Fruit fly (Drosophila melanogaster) whole organism, adult: ENCODE measurements around the gene CG14107.

Source experiments
- CG11617 ChIP-seq: fragments of 200-800 bp; sonication (Bioruptor generic); optimal IDR thresholded peaks from 2 replicates; lab custom pipeline; 2017; ENCODE audit warnings: mild to moderate bottlenecking, missing biosample characterization, missing genetic modification reagents, missing genetic modification characterization
- CG12768 ChIP-seq: fragments of 200-800 bp; sonication (Bioruptor generic); optimal IDR thresholded peaks from 2 replicates; lab custom pipeline; 2017; ENCODE audit warnings: missing biosample characterization, missing genetic modification characterization, mild to moderate bottlenecking, moderate library complexity, missing genetic modification reagents
- CG14711 ChIP-seq: fragments of 200-800 bp; sonication (Bioruptor generic); optimal IDR thresholded peaks from 2 replicates; lab custom pipeline; 2018; ENCODE audit warnings: missing biosample characterization, mild to moderate bottlenecking, missing genetic modification characterization, moderate library complexity
- CG1620 ChIP-seq: fragments of 200-800 bp; sonication (Bioruptor generic); optimal IDR thresholded peaks from 2 replicates; lab custom pipeline; 2016; ENCODE audit warnings: missing biosample characterization, missing genetic modification characterization
- CG33017 ChIP-seq: fragments of 200-800 bp; sonication (Bioruptor generic); optimal IDR thresholded peaks from 2 replicates; lab custom pipeline; 2018; ENCODE audit warnings: missing biosample characterization, mild to moderate bottlenecking, missing genetic modification characterization, moderate library complexity
- CG5204 ChIP-seq: fragments of 200-800 bp; sonication (Bioruptor generic); optimal IDR thresholded peaks from 2 replicates; lab custom pipeline; 2016; ENCODE audit warnings: missing biosample characterization, missing genetic modification characterization
- CG7045 ChIP-seq: fragments of 200-800 bp; sonication (Bioruptor generic); optimal IDR thresholded peaks from 2 replicates; lab custom pipeline; 2017; ENCODE audit warnings: missing biosample characterization, mild to moderate bottlenecking, missing genetic modification characterization
- CG7101 ChIP-seq: fragments of 200-800 bp; sonication (Bioruptor generic); optimal IDR thresholded peaks from 2 replicates; lab custom pipeline; 2018; ENCODE audit warnings: missing biosample characterization, mild to moderate bottlenecking, missing genetic modification characterization, moderate library complexity
- Clk ChIP-seq: fragments of 200-800 bp; sonication (Bioruptor generic); optimal IDR thresholded peaks from 2 replicates; lab custom pipeline; 2017; ENCODE audit warnings: missing biosample characterization, missing genetic modification characterization
- Crg-1 ChIP-seq: fragments of 200-800 bp; sonication (Bioruptor generic); optimal IDR thresholded peaks from 2 replicates; lab custom pipeline; 2016; ENCODE audit warnings: missing biosample characterization, missing genetic modification characterization
- Hr96 ChIP-seq: fragments of 200-800 bp; sonication (Bioruptor generic); optimal IDR thresholded peaks from 2 replicates; lab custom pipeline; 2016; ENCODE audit warnings: missing biosample characterization, missing genetic modification characterization
- Mnt ChIP-seq: fragments of 200-800 bp; sonication (Bioruptor generic); optimal IDR thresholded peaks from 2 replicates; lab custom pipeline; 2016; ENCODE audit warnings: missing biosample characterization, mild to moderate bottlenecking, missing genetic modification characterization
- bab1 ChIP-seq: fragments of 200-800 bp; sonication (Bioruptor generic); optimal IDR thresholded peaks from 3 replicates; lab custom pipeline; 2019; ENCODE audit warnings: missing biosample characterization, mild to moderate bottlenecking, missing genetic modification characterization, moderate library complexity
- cic ChIP-seq: fragments of 200-800 bp; sonication (Bioruptor generic); optimal IDR thresholded peaks from 2 replicates; lab custom pipeline; 2017; ENCODE audit warnings: missing biosample characterization, mild to moderate bottlenecking, missing genetic modification characterization, moderate library complexity
- cnc ChIP-seq, 2 experiments: fragments of >200 bp; optimal IDR thresholded peaks; 2 replicates each; lab custom pipeline; 2017
- kay ChIP-seq: fragments of 200-800 bp; sonication (Bioruptor generic); peaks from one replicate; lab custom pipeline; 2016; ENCODE audit warnings: missing biosample characterization, missing genetic modification characterization, borderline replicate concordance
- ovo ChIP-seq: fragments of 200-800 bp; sonication (Bioruptor generic); optimal IDR thresholded peaks from 2 replicates; lab custom pipeline; 2016; ENCODE audit warnings: missing biosample characterization, missing genetic modification characterization
- pad ChIP-seq: fragments of 200-800 bp; sonication (Bioruptor generic); optimal IDR thresholded peaks from 3 replicates; lab custom pipeline; 2017; ENCODE audit warnings: missing biosample characterization, missing genetic modification characterization, mild to moderate bottlenecking, moderate library complexity, missing genetic modification reagents
- tj ChIP-seq: fragments of 200-800 bp; sonication (Bioruptor generic); optimal IDR thresholded peaks from 3 replicates; lab custom pipeline; 2017; ENCODE audit warnings: missing biosample characterization, mild to moderate bottlenecking, missing genetic modification characterization, moderate library complexity
- toe ChIP-seq: fragments of 200-800 bp; sonication (Bioruptor generic); optimal IDR thresholded peaks from 2 replicates; lab custom pipeline; 2016; ENCODE audit warnings: missing biosample characterization, missing genetic modification characterization

The CG14107 gene

dm6 chr3L:13400872-13401418 is 19.8 kb upstream of the CG14107 start, which contains the start of gene sens:
sens (minus strand) TSS chr3L:13401125.
- no peak for TF ChIP-seq Mnt
- TF ChIP-seq bab1 (GFP tag; lab: Kevin White, UChicago): no peak

dm6 chr3L:13397656-13398055 is 16.5 kb upstream of the CG14107 start:
- TF ChIP-seq Hr96 (GFP tag; lab: Kevin White, UChicago): no peak
- no peak for TF ChIP-seq tj (GFP tag; lab: Kevin White, UChicago)
- TF ChIP-seq CG7101: no peak
- TF ChIP-seq cic (GFP tag; lab: Kevin White, UChicago): no peak
- no peak for TF ChIP-seq CG14711
- TF ChIP-seq Crg-1: no peak
- no peak for TF ChIP-seq CG1620 (GFP tag; lab: Kevin White, UChicago)
- TF ChIP-seq bab1 (GFP tag; lab: Kevin White, UChicago): no peak
- TF ChIP-seq CG33017 (tag; lab: Kevin White, UChicago): no peak
- no peak for TF ChIP-seq toe
- no peak for TF ChIP-seq Mnt
- no peak for TF ChIP-seq CG11617 (GFP tag; lab: Kevin White, UChicago)
- no peak for TF ChIP-seq ovo (GFP tag; lab: Kevin White, UChicago)
- no peak for TF ChIP-seq CG7045 (GFP tag; lab: Kevin White, UChicago)
- TF ChIP-seq CG12768 (GFP tag; lab: Kevin White, UChicago): no peak
- TF ChIP-seq Clk: no peak

DNA sequence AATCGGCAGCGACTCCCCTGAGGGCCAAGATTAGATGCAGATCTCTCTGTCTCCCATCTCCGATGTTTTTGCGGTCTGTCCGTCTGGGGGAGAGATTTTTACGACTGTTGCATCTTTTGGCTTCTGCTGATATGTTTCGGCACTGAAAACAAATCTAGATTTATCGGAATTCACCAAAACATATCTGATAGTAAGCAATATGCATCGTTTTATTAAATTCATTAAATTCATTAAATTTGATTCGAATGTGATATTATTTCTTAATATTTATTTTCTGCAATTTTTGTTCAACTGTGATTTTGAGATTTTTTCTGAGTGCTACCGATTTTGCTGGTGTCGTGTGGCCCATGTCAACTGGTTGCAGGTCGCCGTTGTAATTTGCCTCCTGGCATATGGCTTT is 12.4 kb upstream of the CG14107 start:
- TF ChIP-seq CG12768 (GFP tag; lab: Kevin White, UChicago) (no peak), bab1 (GFP tag; lab: Kevin White, UChicago) (no peak), CG7101 (no peak), tj (GFP tag; lab: Kevin White, UChicago) (no peak), CG1620 (GFP tag; lab: Kevin White, UChicago) (no peak), pad (no peak), CG33017 (tag; lab: Kevin White, UChicago) (no peak), cic (GFP tag; lab: Kevin White, UChicago) (no peak), CG7045 (GFP tag; lab: Kevin White, UChicago) (no peak), CG14711 (no peak), Mnt (no peak), CG5204 (GFP tag; lab: Kevin White, UChicago) (no peak), CG11617 (GFP tag; lab: Kevin White, UChicago) (no peak), kay (no peak), cnc (optimal IDR thresholded peaks at IDR 0.05; lab: Kevin White, UChicago) (no peak), toe (no peak)

DNA sequence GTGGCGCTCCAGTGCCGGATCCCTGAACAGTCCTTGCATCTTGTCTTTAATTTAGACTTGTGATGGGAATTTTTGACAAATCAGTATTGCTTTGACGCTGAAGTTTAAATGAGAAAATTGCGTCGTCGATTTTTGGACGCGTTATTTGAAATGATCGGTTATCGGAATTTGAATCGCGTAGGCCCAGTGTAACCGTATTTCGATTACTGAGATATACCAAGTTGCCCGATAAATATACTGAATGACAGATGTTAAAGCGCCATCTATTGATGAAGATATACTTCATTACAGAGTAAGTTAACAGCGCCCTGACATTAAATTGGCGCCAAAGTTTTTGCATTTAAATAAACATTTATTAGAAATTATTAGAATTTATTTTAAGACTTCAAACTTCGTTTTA is 8.7 kb upstream of the CG14107 start, which contains the start of gene Poc1:
Gene Poc1 (minus strand): TSS at position 173 of the 400 bp plus-strand sequence.
- no peak for TF ChIP-seq cic (GFP tag; lab: Kevin White, UChicago)
- no peak for TF ChIP-seq CG7045 (GFP tag; lab: Kevin White, UChicago)
- TF ChIP-seq CG11617 (GFP tag; lab: Kevin White, UChicago): no peak
- TF ChIP-seq Hr96 (GFP tag; lab: Kevin White, UChicago): no peak
- no peak for TF ChIP-seq Crg-1
- TF ChIP-seq tj (GFP tag; lab: Kevin White, UChicago): no peak
- TF ChIP-seq bab1 (GFP tag; lab: Kevin White, UChicago): no peak

dm6 chr3L:13387608-13388007 is 6.5 kb upstream of the CG14107 start, which contains the start of gene CG10171:
CG10171 (minus strand) TSS chr3L:13387907.
- TF ChIP-seq toe: no peak
- TF ChIP-seq CG14711: no peak
- TF ChIP-seq bab1 (GFP tag; lab: Kevin White, UChicago): no peak
- TF ChIP-seq CG7045 (GFP tag; lab: Kevin White, UChicago): no peak
- TF ChIP-seq CG1620 (GFP tag; lab: Kevin White, UChicago): no peak
- TF ChIP-seq Crg-1: no peak
- no peak for TF ChIP-seq CG33017 (tag; lab: Kevin White, UChicago)
- no peak for TF ChIP-seq cnc (optimal IDR thresholded peaks at IDR 0.05; lab: Kevin White, UChicago)
- TF ChIP-seq CG11617 (GFP tag; lab: Kevin White, UChicago): no peak
- no peak for TF ChIP-seq CG12768 (GFP tag; lab: Kevin White, UChicago)
- no peak for TF ChIP-seq Hr96 (GFP tag; lab: Kevin White, UChicago)
- TF ChIP-seq Clk: no peak
- no peak for TF ChIP-seq Mnt
- no peak for TF ChIP-seq ovo (GFP tag; lab: Kevin White, UChicago)
- TF ChIP-seq cic (GFP tag; lab: Kevin White, UChicago): no peak

DNA sequence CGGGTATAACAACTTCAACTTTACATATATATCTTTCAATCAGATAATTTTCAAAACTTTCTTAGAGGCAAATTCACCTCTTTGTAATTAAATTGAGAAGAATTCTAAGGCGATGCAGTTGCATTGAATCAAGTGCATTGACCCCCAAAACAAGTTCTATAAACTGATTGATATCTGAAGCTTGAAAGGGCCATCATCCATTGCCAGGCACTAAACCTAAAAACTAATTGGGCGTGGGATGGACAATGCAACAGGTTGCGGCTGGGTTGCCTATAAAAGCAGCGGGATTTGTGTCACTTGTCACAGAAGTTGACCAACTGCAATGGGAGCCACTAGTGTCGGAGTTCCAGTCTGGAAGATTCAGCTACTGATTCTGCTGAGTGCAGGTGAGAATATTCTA is 3.3 kb upstream of the CG14107 start, which contains the start of gene CG14110:
Gene CG14110 (plus strand): TSS at position 301 of the 400 bp plus-strand sequence.
- TF ChIP-seq bab1 (GFP tag; lab: Kevin White, UChicago) (no peak), cic (GFP tag; lab: Kevin White, UChicago) (no peak), Crg-1 (no peak), toe (no peak), CG7101 (no peak), Mnt (no peak), CG7045 (GFP tag; lab: Kevin White, UChicago) (no peak), CG11617 (GFP tag; lab: Kevin White, UChicago) (no peak), CG1620 (GFP tag; lab: Kevin White, UChicago) (no peak)
